Worm (Caenorhabditis elegans): Measurements from ENCODE around the gene Y110A2AL.10.

The Y110A2AL.10 gene

ce11 chrII:2885518-2886449, 14.1 kb upstream of the Y110A2AL.10 start:
- TF ChIP-seq T22C8.4 (GFP tag; IDR thresholded peaks at IDR 0.05) (peak; percentile 60), klf-2 (GFP tag; conservative IDR thresholded peaks at IDR 0.05) (no peak)

DNA sequence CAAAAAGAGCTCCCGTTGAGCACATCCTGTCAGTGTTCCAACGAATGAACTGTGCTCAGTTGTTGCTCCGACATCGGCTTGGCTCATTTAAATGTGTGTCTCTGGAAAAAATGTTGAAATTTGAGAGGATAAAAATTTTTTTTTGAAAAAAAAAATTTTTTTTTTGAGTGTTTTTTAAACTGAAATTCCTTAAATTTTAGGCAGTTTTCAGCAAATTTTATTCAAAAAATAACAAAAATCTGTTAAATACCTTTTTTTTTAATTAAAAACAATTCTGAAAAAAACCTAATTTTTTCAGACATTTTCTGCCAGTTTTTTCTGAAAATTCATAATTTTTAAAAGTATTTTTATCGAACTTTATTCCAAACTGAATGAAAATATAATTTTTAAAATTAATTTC, 13.1 kb upstream of the Y110A2AL.10 start, which contains the start of gene pigw-1:
pigw-1 (minus strand) TSS at position 101 of the 400 bp plus-strand sequence.
- TF ChIP-seq ref-1 (GFP tag; conservative IDR thresholded peaks at IDR 0.05) (no peak), flt-1 (GFP tag; IDR thresholded peaks at IDR 0.05) (no peak), cog-1 (tag; optimal IDR thresholded peaks at IDR 0.05) (no peak), klf-2 (GFP tag; conservative IDR thresholded peaks at IDR 0.05) (no peak), T22C8.4 (GFP tag; IDR thresholded peaks at IDR 0.05) (no peak), tab-1 (GFP tag; IDR thresholded peaks at IDR 0.05) (no peak), ztf-23 (GFP tag; IDR thresholded peaks at IDR 0.05) (no peak), med-1 (GFP tag; optimal IDR thresholded peaks at IDR 0.05; ENCODE audit: insufficient read depth) (no peak), ztf-29 (GFP tag; IDR thresholded peaks at IDR 0.05) (no peak)

DNA sequence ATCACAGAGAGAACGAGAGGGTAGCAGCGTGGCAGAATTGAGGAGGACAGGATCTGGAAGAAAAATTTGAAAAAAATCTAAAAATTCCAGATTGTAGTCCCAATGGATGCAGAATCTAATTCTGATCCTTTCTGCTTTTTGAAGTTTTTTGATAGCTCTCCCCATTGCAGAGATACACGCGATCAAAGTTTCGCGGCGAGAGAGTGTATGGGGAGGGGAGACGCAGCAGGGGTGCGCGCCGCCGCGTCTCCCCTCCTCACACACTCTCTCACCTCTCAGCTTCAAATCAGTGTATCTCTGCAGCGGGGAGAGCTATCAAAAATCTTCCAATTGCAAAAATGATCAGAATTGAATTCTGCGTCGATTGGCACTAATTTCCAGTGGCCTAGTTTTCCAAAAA, 9.4 kb upstream of the Y110A2AL.10 start:
- TF ChIP-seq T22C8.4 (GFP tag; IDR thresholded peaks at IDR 0.05) = no peak
- TF ChIP-seq ztf-23 (GFP tag; IDR thresholded peaks at IDR 0.05) = no peak
- TF ChIP-seq ref-1 (GFP tag; conservative IDR thresholded peaks at IDR 0.05) = no peak
- peak; percentile 57 for TF ChIP-seq flt-1 (GFP tag; IDR thresholded peaks at IDR 0.05)
- no peak for TF ChIP-seq ztf-29 (GFP tag; IDR thresholded peaks at IDR 0.05)
- no peak for TF ChIP-seq tab-1 (GFP tag; IDR thresholded peaks at IDR 0.05)

- TF ChIP-seq ztf-23 (GFP tag; IDR thresholded peaks at IDR 0.05) (no peak), cog-1 (tag; optimal IDR thresholded peaks at IDR 0.05) (no peak), ref-1 (GFP tag; conservative IDR thresholded peaks at IDR 0.05) (no peak), ztf-29 (GFP tag; IDR thresholded peaks at IDR 0.05) (no peak), T22C8.4 (GFP tag; IDR thresholded peaks at IDR 0.05) (no peak), flt-1 (GFP tag; IDR thresholded peaks at IDR 0.05) (no peak), med-1 (GFP tag; optimal IDR thresholded peaks at IDR 0.05; ENCODE audit: insufficient read depth) (no peak), tab-1 (GFP tag; IDR thresholded peaks at IDR 0.05) (no peak), klf-2 (GFP tag; conservative IDR thresholded peaks at IDR 0.05) (no peak)
Observed at ce11 chrII:2878909-2879308, 7.2 kb upstream of the Y110A2AL.10 start.

ce11 chrII:2874801-2875200, 3.1 kb upstream of the Y110A2AL.10 start, which contains the start of gene Y110A2AL.1:
Gene Y110A2AL.1, plus strand, starts transcription at chrII:2875101.
- TF ChIP-seq klf-2 (GFP tag; conservative IDR thresholded peaks at IDR 0.05) = no peak
- no peak for TF ChIP-seq ztf-23 (GFP tag; IDR thresholded peaks at IDR 0.05)
- TF ChIP-seq flt-1 (GFP tag; IDR thresholded peaks at IDR 0.05) = no peak
- no peak for TF ChIP-seq cog-1 (tag; optimal IDR thresholded peaks at IDR 0.05)
- no peak for TF ChIP-seq med-1 (GFP tag; optimal IDR thresholded peaks at IDR 0.05; ENCODE audit: insufficient read depth)
- TF ChIP-seq T22C8.4 (GFP tag; IDR thresholded peaks at IDR 0.05) = no peak

- TF ChIP-seq ztf-29 (GFP tag; IDR thresholded peaks at IDR 0.05) = no peak
Observed at ce11 chrII:2867701-2868100, 4.0 kb downstream of the Y110A2AL.10 start, which contains the start of gene Y110A2AL.2. Gene Y110A2AL.2, plus strand, starts transcription at chrII:2868001.

DNA sequence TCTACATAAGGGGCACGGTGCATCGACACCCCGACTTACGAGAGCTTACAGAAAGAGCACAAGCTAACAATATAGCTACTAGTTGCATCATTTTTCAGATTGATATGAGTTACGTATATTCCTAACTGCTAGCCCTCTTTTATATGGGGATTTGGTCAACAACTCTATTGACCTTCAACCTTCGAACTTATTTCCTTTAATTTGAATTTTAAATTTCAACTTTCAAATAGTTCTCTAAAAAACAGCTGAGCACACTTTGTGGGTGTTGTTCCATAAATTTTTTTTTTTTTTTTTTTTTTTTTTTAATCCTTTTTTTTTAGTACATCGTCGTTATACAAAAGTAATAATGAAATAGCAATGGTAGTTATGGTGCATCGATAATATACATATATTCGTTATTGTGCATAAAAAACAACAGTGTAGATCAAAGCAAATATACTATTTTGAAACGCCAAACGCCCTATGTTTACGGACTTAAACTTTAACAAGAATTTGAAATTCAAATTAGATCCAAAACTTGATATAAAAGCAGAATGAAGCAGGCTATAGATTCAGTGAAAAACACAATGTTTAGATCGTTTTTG, 5.1 kb downstream of the Y110A2AL.10 start, which contains the start of the genes Y110A2AL.9 and Y110A2AL.3:
Y110A2AL.9 (minus strand) TSS at position 101 of the 584 bp plus-strand sequence.
Y110A2AL.3 (plus strand) TSS at position 534 of the 584 bp plus-strand sequence.
- TF ChIP-seq ref-1 (GFP tag; conservative IDR thresholded peaks at IDR 0.05) = no peak
- TF ChIP-seq klf-2 (GFP tag; conservative IDR thresholded peaks at IDR 0.05) = no peak
- TF ChIP-seq cog-1 (tag; optimal IDR thresholded peaks at IDR 0.05) = no peak
- TF ChIP-seq flt-1 (GFP tag; IDR thresholded peaks at IDR 0.05) = no peak
- no peak for TF ChIP-seq med-1 (GFP tag; optimal IDR thresholded peaks at IDR 0.05; ENCODE audit: insufficient read depth)
- TF ChIP-seq ztf-29 (GFP tag; IDR thresholded peaks at IDR 0.05) = no peak
- TF ChIP-seq ztf-23 (GFP tag; IDR thresholded peaks at IDR 0.05) = no peak
- no peak for TF ChIP-seq tab-1 (GFP tag; IDR thresholded peaks at IDR 0.05)
- no peak for TF ChIP-seq T22C8.4 (GFP tag; IDR thresholded peaks at IDR 0.05)

DNA sequence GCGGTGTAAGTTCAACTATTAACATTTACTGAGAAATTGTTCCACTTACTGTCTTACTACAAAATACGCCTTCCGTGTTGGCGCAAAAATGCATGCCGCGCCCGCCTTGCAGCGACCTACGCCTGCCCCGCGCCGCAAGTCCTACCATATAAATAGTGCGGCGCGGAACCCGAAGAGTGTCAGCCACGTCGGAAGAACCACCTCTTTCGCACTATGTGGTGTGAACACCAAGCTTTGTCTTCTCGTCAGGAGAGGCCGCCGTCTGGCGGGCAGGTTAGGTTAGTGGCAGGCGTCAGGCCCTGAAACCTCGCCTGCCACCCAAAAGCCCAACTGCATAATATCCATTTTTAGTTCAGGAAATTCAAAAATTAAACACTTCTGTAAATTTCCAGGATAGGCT, 6.4 kb downstream of the Y110A2AL.10 start:
- no peak for TF ChIP-seq T22C8.4 (GFP tag; IDR thresholded peaks at IDR 0.05)
- no peak for TF ChIP-seq med-1 (GFP tag; optimal IDR thresholded peaks at IDR 0.05; ENCODE audit: insufficient read depth)
- no peak for TF ChIP-seq tab-1 (GFP tag; IDR thresholded peaks at IDR 0.05)
- TF ChIP-seq flt-1 (GFP tag; IDR thresholded peaks at IDR 0.05) = no peak
- no peak for TF ChIP-seq ztf-29 (GFP tag; IDR thresholded peaks at IDR 0.05)
- no peak for TF ChIP-seq klf-2 (GFP tag; conservative IDR thresholded peaks at IDR 0.05)
- no peak for TF ChIP-seq cog-1 (tag; optimal IDR thresholded peaks at IDR 0.05)
- no peak for TF ChIP-seq ztf-23 (GFP tag; IDR thresholded peaks at IDR 0.05)
- no peak for TF ChIP-seq ref-1 (GFP tag; conservative IDR thresholded peaks at IDR 0.05)

ce11 chrII:2864229-2864628, 7.5 kb downstream of the Y110A2AL.10 start, which contains the start of gene Y110A2AL.5:
Gene Y110A2AL.5, plus strand, starts transcription at chrII:2864529.
- TF ChIP-seq ref-1 (GFP tag; conservative IDR thresholded peaks at IDR 0.05) (no peak), cog-1 (tag; optimal IDR thresholded peaks at IDR 0.05) (no peak), ztf-23 (GFP tag; IDR thresholded peaks at IDR 0.05) (no peak), ztf-29 (GFP tag; IDR thresholded peaks at IDR 0.05) (no peak), T22C8.4 (GFP tag; IDR thresholded peaks at IDR 0.05) (no peak), klf-2 (GFP tag; conservative IDR thresholded peaks at IDR 0.05) (no peak), flt-1 (GFP tag; IDR thresholded peaks at IDR 0.05) (no peak), tab-1 (GFP tag; IDR thresholded peaks at IDR 0.05) (no peak), med-1 (GFP tag; optimal IDR thresholded peaks at IDR 0.05; ENCODE audit: insufficient read depth) (no peak)
